Fruit fly (Drosophila melanogaster) whole organism, wandering third instar larva: ENCODE results near the gene zye.

ENCODE experiments used
- CG9705 ChIP-seq: fragments of 200-800 bp; sonication (Bioruptor generic); optimal IDR thresholded peaks from 2 replicates; lab custom pipeline; 2018; ENCODE audit warnings: missing biosample characterization, mild to moderate bottlenecking, missing genetic modification characterization
- GATAd ChIP-seq: sonication (Bioruptor generic); optimal IDR thresholded peaks from 2 replicates; lab custom pipeline; 2016; ENCODE audit warnings: missing biosample characterization, missing genetic modification characterization
- Jra ChIP-seq: sonication (Bioruptor generic); optimal IDR thresholded peaks from 2 replicates; lab custom pipeline; 2016; ENCODE audit warnings: missing biosample characterization, missing genetic modification characterization
- h ChIP-seq: fragments of 200-800 bp; sonication (Bioruptor generic); optimal IDR thresholded peaks from 3 replicates; lab custom pipeline; 2016; ENCODE audit warnings: missing biosample characterization, mild to moderate bottlenecking, missing genetic modification characterization
- psq ChIP-seq: fragments of 200-800 bp; sonication (Bioruptor generic); optimal IDR thresholded peaks from 3 replicates; lab custom pipeline; 2017; ENCODE audit warnings: missing biosample characterization, mild to moderate bottlenecking, missing genetic modification characterization, moderate library complexity
- sage ChIP-seq: fragments of 200-800 bp; sonication (Bioruptor generic); optimal IDR thresholded peaks from 2 replicates; lab custom pipeline; 2016; ENCODE audit warnings: missing biosample characterization, mild to moderate bottlenecking, missing genetic modification characterization

- TF ChIP-seq sage (GFP tag; lab: Kevin White, UChicago) = no peak
- TF ChIP-seq Jra (GFP tag; lab: Kevin White, UChicago) = no peak
- no peak for TF ChIP-seq GATAd (GFP tag; lab: Kevin White, UChicago)
- TF ChIP-seq psq (GFP tag; lab: Kevin White, UChicago) = peak; percentile 99
- no peak for TF ChIP-seq CG9705 (GFP tag; lab: Kevin White, UChicago)
- TF ChIP-seq h (GFP tag; lab: Kevin White, UChicago) = no peak
Observed at dm6 chr3L:20401026-20401912, 12.1 kb upstream of the zye start, which contains the start of gene trbl.
